Worm (Caenorhabditis elegans) whole organism, late embryonic: Measurements from ENCODE around the gene T25C12.3.
A peak's percentile ranks its signal among the peaks of the same experiment; 100 is the strongest.

Experiments used
- C08G9.2 ChIP-seq: sonication (generic microtip); optimal IDR thresholded peaks from 2 replicates; lab custom pipeline; 2016; ENCODE audit warnings: mild to moderate bottlenecking, missing genetic modification characterization, moderate library complexity, missing compliant biosample characterization
- F13H6.1 ChIP-seq: sonication (generic microtip); optimal IDR thresholded peaks from 2 replicates; lab custom pipeline; 2016; ENCODE audit warnings: missing genetic modification characterization, missing compliant biosample characterization
- K02D7.2 ChIP-seq: sonication (generic microtip); optimal IDR thresholded peaks from 2 replicates; lab custom pipeline; 2017; ENCODE audit warnings: mild to moderate bottlenecking, missing genetic modification characterization, missing compliant biosample characterization
- K09A11.1 ChIP-seq: sonication (generic microtip); optimal IDR thresholded peaks from 2 replicates; lab custom pipeline; 2017; ENCODE audit warnings: antibody characterized with exemption, mild to moderate bottlenecking, missing genetic modification characterization, missing compliant biosample characterization; ENCODE audit not compliant: insufficient read depth
- ahr-1 ChIP-seq: sonication (generic microtip); optimal IDR thresholded peaks from 2 replicates; lab custom pipeline; 2016; ENCODE audit warnings: missing genetic modification characterization, missing compliant biosample characterization
- ama-1 ChIP-seq: fragments of 150-350 bp; optimal IDR thresholded peaks from 2 replicates; lab custom pipeline; 2014
- ceh-14 ChIP-seq: sonication (generic microtip); optimal IDR thresholded peaks from 2 replicates; lab custom pipeline; 2016; ENCODE audit warnings: missing genotype, missing genetic modification characterization, missing compliant biosample characterization
- ceh-18 ChIP-seq: sonication (generic microtip); optimal IDR thresholded peaks from 2 replicates; lab custom pipeline; 2016; ENCODE audit warnings: missing genetic modification characterization, missing compliant biosample characterization
- ceh-19 ChIP-seq: fragments of 200-800 bp; sonication (Bioruptor generic); optimal IDR thresholded peaks from 2 replicates; lab custom pipeline; 2018; ENCODE audit warnings: mild to moderate bottlenecking, missing genetic modification characterization, missing compliant biosample characterization
- ceh-31 ChIP-seq: sonication (generic microtip); optimal IDR thresholded peaks from 2 replicates; lab custom pipeline; 2016; ENCODE audit warnings: missing genetic modification characterization, missing compliant biosample characterization
- ceh-34 ChIP-seq: sonication (generic microtip); optimal IDR thresholded peaks from 2 replicates; lab custom pipeline; 2016; ENCODE audit warnings: mild to moderate bottlenecking, missing genetic modification characterization, missing compliant biosample characterization
- ceh-48 ChIP-seq: sonication (generic microtip); optimal IDR thresholded peaks from 2 replicates; lab custom pipeline; 2016; ENCODE audit warnings: missing genetic modification characterization, inconsistent platforms, missing compliant biosample characterization
- ceh-6 ChIP-seq: fragments of 200-800 bp; sonication (Bioruptor generic); optimal IDR thresholded peaks from 2 replicates; lab custom pipeline; 2018; ENCODE audit warnings: mild to moderate bottlenecking, missing genetic modification characterization, missing compliant biosample characterization
- ceh-9 ChIP-seq: sonication (generic microtip); optimal IDR thresholded peaks from 2 replicates; lab custom pipeline; 2016; ENCODE audit warnings: mild to moderate bottlenecking, missing genetic modification characterization, inconsistent platforms, missing compliant biosample characterization
- dmd-4 ChIP-seq: sonication (generic microtip); optimal IDR thresholded peaks from 2 replicates; lab custom pipeline; 2016; ENCODE audit warnings: borderline replicate concordance, missing genetic modification characterization, missing compliant biosample characterization
- elt-4 ChIP-seq: sonication (generic microtip); optimal IDR thresholded peaks from 2 replicates; lab custom pipeline; 2016; ENCODE audit warnings: missing genetic modification characterization, missing compliant biosample characterization
- ets-4 ChIP-seq: sonication (generic microtip); optimal IDR thresholded peaks from 2 replicates; lab custom pipeline; 2016; ENCODE audit warnings: missing genetic modification characterization, missing compliant biosample characterization
- eyg-1 ChIP-seq: sonication (generic microtip); optimal IDR thresholded peaks from 2 replicates; lab custom pipeline; 2016; ENCODE audit warnings: missing genotype, missing genetic modification characterization, missing compliant biosample characterization
- fkh-6 ChIP-seq: sonication (generic microtip); optimal IDR thresholded peaks from 2 replicates; lab custom pipeline; 2016; ENCODE audit warnings: missing genetic modification characterization, missing compliant biosample characterization
- hlh-30 ChIP-seq: sonication (generic microtip); optimal IDR thresholded peaks from 2 replicates; lab custom pipeline; 2017; ENCODE audit warnings: antibody characterized with exemption, missing genetic modification characterization, missing compliant biosample characterization; ENCODE audit not compliant: insufficient read depth
- hlh-6 ChIP-seq: sonication (generic microtip); optimal IDR thresholded peaks from 2 replicates; lab custom pipeline; 2016; ENCODE audit warnings: missing genotype, missing genetic modification characterization, missing compliant biosample characterization
- nfya-1 ChIP-seq: sonication (generic microtip); optimal IDR thresholded peaks from 2 replicates; lab custom pipeline; 2017; ENCODE audit warnings: missing genetic modification characterization, mild to moderate bottlenecking, missing compliant biosample characterization, antibody characterized with exemption, moderate library complexity
- odd-2 ChIP-seq: sonication (generic microtip); optimal IDR thresholded peaks from 2 replicates; lab custom pipeline; 2017; ENCODE audit warnings: antibody characterized with exemption, mild to moderate bottlenecking, missing genetic modification characterization, missing compliant biosample characterization
- pag-3 ChIP-seq: sonication (generic microtip); optimal IDR thresholded peaks from 2 replicates; lab custom pipeline; 2016; ENCODE audit warnings: missing compliant biosample characterization, missing genetic modification characterization, borderline replicate concordance
- pqm-1 ChIP-seq: sonication (generic microtip); optimal IDR thresholded peaks from 2 replicates; lab custom pipeline; 2016; ENCODE audit warnings: missing genetic modification characterization, missing compliant biosample characterization
- sdc-2 ChIP-seq: sonication (generic microtip); optimal IDR thresholded peaks from 2 replicates; lab custom pipeline; 2016; ENCODE audit warnings: missing genotype, missing genetic modification characterization, missing compliant biosample characterization
- tbx-2 ChIP-seq: sonication (generic microtip); optimal IDR thresholded peaks from 2 replicates; lab custom pipeline; 2016; ENCODE audit warnings: missing genetic modification characterization, missing compliant biosample characterization
- ttx-3 ChIP-seq: sonication (generic microtip); optimal IDR thresholded peaks from 2 replicates; lab custom pipeline; 2016; ENCODE audit warnings: missing genetic modification reagents, missing genetic modification characterization, missing compliant biosample characterization
- unc-3 ChIP-seq, 2 experiments: fragments of 200-800 bp in 1 of 2; sonication (Bioruptor generic) in 1 of 2; sonication (generic microtip) in 1 of 2; conservative IDR thresholded peaks in 1 of 2; optimal IDR thresholded peaks in 1 of 2; 2 replicates each; pipeline versions ENCODE4 v1.3.6 to Lab custom; 2016 to 2022; ENCODE audit warnings: missing compliant biosample characterization in 2 of 2, missing genetic modification characterization in 2 of 2, missing genetic modification reagents in 1 of 2
- unc-42 ChIP-seq: sonication (generic microtip); optimal IDR thresholded peaks from 2 replicates; lab custom pipeline; 2016; ENCODE audit warnings: missing genotype, missing genetic modification characterization, missing compliant biosample characterization
- unc-86 ChIP-seq: sonication (generic microtip); optimal IDR thresholded peaks from 2 replicates; lab custom pipeline; 2016; ENCODE audit warnings: missing genetic modification characterization, missing compliant biosample characterization

Gene T25C12.3

ce11 chrX:11472953-11473671, 26.7 kb downstream of the T25C12.3 start:
- TF ChIP-seq ceh-31 (tag; lab: Kevin White, UChicago) (peak; percentile 78), ceh-14 (tag; lab: Kevin White, UChicago) (peak; percentile 72), C08G9.2 (tag; lab: Kevin White, UChicago) (peak; percentile 22), pqm-1 (tag; lab: Kevin White, UChicago) (no peak), elt-4 (tag; lab: Kevin White, UChicago) (peak; percentile 78), nfya-1 (peak; percentile 71), ttx-3 (no peak), K09A11.1 (tag; lab: Kevin White, UChicago) (peak; percentile 24), ceh-34 (tag; lab: Kevin White, UChicago) (peak; percentile 45), odd-2 (tag; lab: Kevin White, UChicago) (no peak), ceh-48 (tag; lab: Kevin White, UChicago) (no peak), ceh-19 (GFP tag; lab: Kevin White, UChicago) (peak; percentile 79), eyg-1 (tag; lab: Kevin White, UChicago) (no peak), hlh-30 (tag; lab: Kevin White, UChicago) (peak; percentile 7), K02D7.2 (tag; lab: Kevin White, UChicago) (no peak), tbx-2 (tag; lab: Kevin White, UChicago) (peak; percentile 65), pag-3 (tag; lab: Kevin White, UChicago) (no peak), dmd-4 (tag; lab: Kevin White, UChicago) (peak; percentile 50), fkh-6 (tag; lab: Kevin White, UChicago) (no peak), hlh-6 (tag; lab: Kevin White, UChicago) (peak; percentile 20), ceh-18 (tag; lab: Kevin White, UChicago) (peak; percentile 72), F13H6.1 (tag; lab: Kevin White, UChicago) (no peak), unc-42 (tag; lab: Kevin White, UChicago) (peak; percentile 53), unc-3 (GFP tag; conservative IDR thresholded peaks at IDR 0.05; lab: Robert Waterston, UW) (no peak), unc-3 (tag; optimal IDR thresholded peaks at IDR 0.05; lab: Kevin White, UChicago) (peak; percentile 67)

- no peak for TF ChIP-seq ttx-3
- TF ChIP-seq sdc-2 (tag; lab: Kevin White, UChicago): peak; percentile 91
Observed at ce11 chrX:11472407-11472806, 27.4 kb downstream of the T25C12.3 start.

- TF ChIP-seq hlh-30 (tag; lab: Kevin White, UChicago) (peak; percentile 64), ets-4 (tag; lab: Kevin White, UChicago) (no peak)
- TF ChIP-seq, all 69 proteins: peak for 1
Observed at ce11 chrX:11471893-11472292, 27.9 kb downstream of the T25C12.3 start.

ce11 chrX:11471409-11471808, 28.4 kb downstream of the T25C12.3 start:
- TF ChIP-seq ahr-1 (no peak), hlh-6 (tag; lab: Kevin White, UChicago) (no peak), odd-2 (tag; lab: Kevin White, UChicago) (no peak), F13H6.1 (tag; lab: Kevin White, UChicago) (no peak), unc-42 (tag; lab: Kevin White, UChicago) (no peak), ceh-9 (tag; lab: Kevin White, UChicago) (no peak), ceh-19 (GFP tag; lab: Kevin White, UChicago) (no peak), ceh-14 (tag; lab: Kevin White, UChicago) (no peak), ceh-6 (no peak), ets-4 (tag; lab: Kevin White, UChicago) (no peak), unc-86 (tag; lab: Kevin White, UChicago) (no peak)
- TF ChIP-seq, all 69 proteins: peak for 0

ce11 chrX:11469600-11469999, 30.2 kb downstream of the T25C12.3 start:
- TF ChIP-seq K09A11.1 (tag; lab: Kevin White, UChicago) (no peak), ama-1 (lab: Kevin White, UChicago) (no peak)
